Worm (Caenorhabditis elegans) whole organism, L3 larva: ENCODE measurements around the gene K04C2.7.

Experiments
- elt-3 ChIP-seq, 3 experiments: fragments of 150-350 bp in 1 of 3; sonication (generic microtip) in 2 of 3; optimal IDR thresholded peaks; 2 replicates in 2 of 3; 4 replicates in 1 of 3; lab custom pipeline; 2014 to 2017; ENCODE audit warnings: missing biosample characterization in 3 of 3, missing genetic modification characterization in 3 of 3
- mdl-1 ChIP-seq: fragments of 150-350 bp; optimal IDR thresholded peaks from 2 replicates; lab custom pipeline; 2014; ENCODE audit warnings: missing biosample characterization, missing genetic modification characterization
- nhr-28 ChIP-seq: fragments of 150-350 bp; optimal IDR thresholded peaks from 2 replicates; lab custom pipeline; 2014; ENCODE audit warnings: missing biosample characterization, missing genetic modification characterization
- tbx-2 ChIP-seq: sonication (generic microtip); optimal IDR thresholded peaks from 2 replicates; lab custom pipeline; 2016; ENCODE audit warnings: mild to moderate bottlenecking, missing genetic modification characterization, missing compliant biosample characterization
- unc-62 ChIP-seq: fragments of 150-350 bp; sonication (generic microtip); optimal IDR thresholded peaks from 4 replicates; lab custom pipeline; 2014; ENCODE audit warnings: missing biosample characterization, missing genetic modification reagents, missing genetic modification characterization

- TF ChIP-seq nhr-28 (tag; lab: Kevin White, UChicago): no peak
- TF ChIP-seq elt-3 (tag; optimal IDR thresholded peaks at IDR 0.05; lab: Kevin White, UChicago): peak; percentile 41 to 84 (median 77)
- peak; percentile 19 for TF ChIP-seq unc-62
- TF ChIP-seq mdl-1 (tag; lab: Kevin White, UChicago): no peak
- no peak for TF ChIP-seq tbx-2 (tag; lab: Kevin White, UChicago)
Measured at ce11 chrIII:6895166-6895565, 14.3 kb downstream of the K04C2.7 start.
